Fruit fly (Drosophila melanogaster): ENCODE results near the gene Ac76E.

dm6 chr3L:20006269-20007265, 67.5 kb downstream of the Ac76E start:
- TF ChIP-seq psq (optimal IDR thresholded peaks at IDR 0.05) (no peak), Dll (optimal IDR thresholded peaks at IDR 0.05) (no peak), EcR (GFP tag; optimal IDR thresholded peaks at IDR 0.05) (no peak), pan (optimal IDR thresholded peaks at IDR 0.05) (no peak)
